Fruit fly (Drosophila melanogaster) whole organism, wandering third instar larva: Measurements from ENCODE around the gene Sfp26Ad.

Experiments
- Abd-B ChIP-seq: fragments of >200 bp; optimal IDR thresholded peaks from 2 replicates; lab custom pipeline; 2017; ENCODE audit warnings: missing biosample characterization, missing genetic modification characterization
- CG32264 ChIP-seq: fragments of 200-800 bp; sonication (Bioruptor generic); optimal IDR thresholded peaks from 2 replicates; lab custom pipeline; 2016; ENCODE audit warnings: missing biosample characterization, missing genetic modification characterization
- CG9705 ChIP-seq: fragments of 200-800 bp; sonication (Bioruptor generic); optimal IDR thresholded peaks from 2 replicates; lab custom pipeline; 2018; ENCODE audit warnings: missing biosample characterization, mild to moderate bottlenecking, missing genetic modification characterization
- CrebA ChIP-seq: fragments of 200-800 bp; sonication (Bioruptor generic); optimal IDR thresholded peaks from 2 replicates; lab custom pipeline; 2016; ENCODE audit warnings: missing biosample characterization, mild to moderate bottlenecking, missing genetic modification characterization, borderline replicate concordance
- Dfd ChIP-seq: fragments of >200 bp; optimal IDR thresholded peaks from 2 replicates; lab custom pipeline; 2017; ENCODE audit warnings: missing biosample characterization, missing genetic modification characterization
- Dif ChIP-seq: fragments of 200-275, 200-300 bp; sonication (Bioruptor generic); optimal IDR thresholded peaks from 2 replicates; lab custom pipeline; 2018; ENCODE audit warnings: missing biosample characterization, missing genetic modification characterization; ENCODE audit not compliant: partially characterized antibody
- GATAd ChIP-seq: sonication (Bioruptor generic); optimal IDR thresholded peaks from 2 replicates; lab custom pipeline; 2016; ENCODE audit warnings: missing biosample characterization, missing genetic modification characterization
- HLH106 ChIP-seq: fragments of 200-800 bp; optimal IDR thresholded peaks from 3 replicates; lab custom pipeline; 2019; ENCODE audit warnings: missing biosample characterization, mild to moderate bottlenecking, missing genetic modification characterization, moderate library complexity
- Hnf4 ChIP-seq: fragments of 200-800 bp; sonication (Bioruptor generic); optimal IDR thresholded peaks from 2 replicates; lab custom pipeline; 2016; ENCODE audit warnings: missing biosample characterization, mild to moderate bottlenecking, missing genetic modification characterization
- Hr78 ChIP-seq: fragments of >200 bp; optimal IDR thresholded peaks from 2 replicates; lab custom pipeline; 2017; ENCODE audit warnings: missing biosample characterization, missing genetic modification characterization
- Hr83 ChIP-seq: fragments of 200-300 bp; sonication (Bioruptor generic); optimal IDR thresholded peaks from 2 replicates; lab custom pipeline; 2016; ENCODE audit warnings: missing biosample characterization, mild to moderate bottlenecking, missing genetic modification characterization, moderate library complexity; ENCODE audit not compliant: poor library complexity, severe bottlenecking
- Jra ChIP-seq: sonication (Bioruptor generic); optimal IDR thresholded peaks from 2 replicates; lab custom pipeline; 2016; ENCODE audit warnings: missing biosample characterization, missing genetic modification characterization
- Mio ChIP-seq: sonication (Bioruptor generic); optimal IDR thresholded peaks from 2 replicates; lab custom pipeline; 2016; ENCODE audit warnings: missing biosample characterization, missing genetic modification characterization
- Myc ChIP-seq: fragments of >200 bp; optimal IDR thresholded peaks from 2 replicates; lab custom pipeline; 2017
- N ChIP-seq: fragments of >200 bp; optimal IDR thresholded peaks from 2 replicates; lab custom pipeline; 2018; ENCODE audit warnings: missing biosample characterization, missing external identifiers, missing genetic modification characterization
- OdsH ChIP-seq: fragments of 200-800 bp; sonication (Bioruptor generic); optimal IDR thresholded peaks from 2 replicates; lab custom pipeline; 2016; ENCODE audit warnings: missing biosample characterization, mild to moderate bottlenecking, missing genetic modification characterization
- Rel ChIP-seq, 2 experiments: fragments of 200-800 bp; sonication (Bioruptor generic) in 1 of 2; optimal IDR thresholded peaks; 2 replicates in 1 of 2; 3 replicates in 1 of 2; lab custom pipeline; 2016 to 2019; ENCODE audit warnings: mild to moderate bottlenecking in 2 of 2, missing biosample characterization in 2 of 2, missing genetic modification characterization in 2 of 2, moderate library complexity in 1 of 2
- Sp1 ChIP-seq: fragments of 200-800 bp; sonication (Bioruptor generic); optimal IDR thresholded peaks from 3 replicates; lab custom pipeline; 2019; ENCODE audit warnings: missing biosample characterization, mild to moderate bottlenecking, missing genetic modification characterization, moderate library complexity
- Vsx2 ChIP-seq: fragments of 200-300, 225-300 bp; sonication (Bioruptor generic); optimal IDR thresholded peaks from 2 replicates; lab custom pipeline; 2018; ENCODE audit warnings: missing biosample characterization, missing genetic modification characterization; ENCODE audit not compliant: partially characterized antibody
- br ChIP-seq: fragments of 200-800 bp; sonication (Bioruptor generic); optimal IDR thresholded peaks from 2 replicates; lab custom pipeline; 2016; ENCODE audit warnings: missing biosample characterization, missing genetic modification characterization
- brk ChIP-seq: fragments of 200-800 bp; sonication (Bioruptor generic); optimal IDR thresholded peaks from 2 replicates; lab custom pipeline; 2016; ENCODE audit warnings: missing biosample characterization, mild to moderate bottlenecking, missing genetic modification characterization
- dl ChIP-seq, 2 experiments: fragments of 175-275, 200-275 bp in 1 of 2; fragments of 200-275 bp in 1 of 2; sonication (Bioruptor generic); optimal IDR thresholded peaks; lab custom pipeline; 2018; ENCODE audit warnings: mild to moderate bottlenecking in 2 of 2, missing biosample characterization in 2 of 2, missing genetic modification characterization in 2 of 2, moderate library complexity in 2 of 2; ENCODE audit not compliant: partially characterized antibody in 2 of 2, insufficient read depth in 1 of 2
- dmrt93B ChIP-seq: fragments of 200-800 bp; sonication (Bioruptor generic); optimal IDR thresholded peaks from 2 replicates; lab custom pipeline; 2018; ENCODE audit warnings: missing biosample characterization, mild to moderate bottlenecking, missing genetic modification characterization
- dsf ChIP-seq: sonication (Bioruptor generic); optimal IDR thresholded peaks from 2 replicates; lab custom pipeline; 2016; ENCODE audit warnings: missing biosample characterization, missing genetic modification characterization, borderline replicate concordance
- ey ChIP-seq: fragments of 200-800 bp; sonication (Bioruptor generic); optimal IDR thresholded peaks from 2 replicates; lab custom pipeline; 2016; ENCODE audit warnings: missing biosample characterization, missing genetic modification characterization
- foxo ChIP-seq, 2 experiments: fragments of 200-800 bp; sonication (Bioruptor generic); optimal IDR thresholded peaks; 2 replicates in 1 of 2; 3 replicates in 1 of 2; lab custom pipeline; 2016 to 2017; ENCODE audit warnings: missing biosample characterization in 2 of 2, missing genetic modification characterization in 2 of 2
- fru ChIP-seq: fragments of 200-800 bp; sonication (Bioruptor generic); optimal IDR thresholded peaks from 3 replicates; lab custom pipeline; 2016; ENCODE audit warnings: missing biosample characterization, mild to moderate bottlenecking, missing genetic modification characterization
- h ChIP-seq: fragments of 200-800 bp; sonication (Bioruptor generic); optimal IDR thresholded peaks from 3 replicates; lab custom pipeline; 2016; ENCODE audit warnings: missing biosample characterization, mild to moderate bottlenecking, missing genetic modification characterization
- jim ChIP-seq: fragments of 175-275, 200-325 bp; sonication (Bioruptor generic); optimal IDR thresholded peaks from 2 replicates; lab custom pipeline; 2016; ENCODE audit warnings: missing biosample characterization, mild to moderate bottlenecking, missing genetic modification characterization
- lola ChIP-seq: fragments of >200 bp; optimal IDR thresholded peaks from 2 replicates; lab custom pipeline; 2017; ENCODE audit warnings: missing biosample characterization, missing genetic modification characterization
- pan ChIP-seq: fragments of >200 bp; optimal IDR thresholded peaks from 2 replicates; lab custom pipeline; 2017
- psq ChIP-seq: fragments of 200-800 bp; sonication (Bioruptor generic); optimal IDR thresholded peaks from 3 replicates; lab custom pipeline; 2017; ENCODE audit warnings: missing biosample characterization, mild to moderate bottlenecking, missing genetic modification characterization, moderate library complexity
- rgr ChIP-seq: fragments of 200-800 bp; sonication (Bioruptor generic); optimal IDR thresholded peaks from 3 replicates; lab custom pipeline; 2016; ENCODE audit warnings: missing biosample characterization, mild to moderate bottlenecking, missing genetic modification characterization
- sage ChIP-seq: fragments of 200-800 bp; sonication (Bioruptor generic); optimal IDR thresholded peaks from 2 replicates; lab custom pipeline; 2016; ENCODE audit warnings: missing biosample characterization, mild to moderate bottlenecking, missing genetic modification characterization
- sv ChIP-seq: fragments of 200-800 bp; sonication (Bioruptor generic); optimal IDR thresholded peaks from 3 replicates; lab custom pipeline; 2016; ENCODE audit warnings: missing biosample characterization, missing genetic modification characterization
- tai ChIP-seq: sonication (Bioruptor generic); optimal IDR thresholded peaks from 2 replicates; lab custom pipeline; 2016; ENCODE audit warnings: missing biosample characterization, missing genetic modification characterization
- usp ChIP-seq: fragments of >200 bp; optimal IDR thresholded peaks from 2 replicates; lab custom pipeline; 2017; ENCODE audit warnings: missing biosample characterization, missing genetic modification characterization
- woc ChIP-seq: sonication (Bioruptor generic); optimal IDR thresholded peaks from 2 replicates; lab custom pipeline; 2016; ENCODE audit warnings: missing biosample characterization, mild to moderate bottlenecking, missing genetic modification characterization

Gene Sfp26Ad

dm6 chr2L:5972005-5972404 is 28.9 kb upstream of the Sfp26Ad start:
- peak; percentile 39 for TF ChIP-seq Jra (GFP tag; lab: Kevin White, UChicago)
- no peak for TF ChIP-seq CG9705
- peak; percentile 62 for TF ChIP-seq woc (GFP tag; lab: Kevin White, UChicago)
- no peak for TF ChIP-seq jim
- peak; percentile 46 for TF ChIP-seq CG32264
- TF ChIP-seq HLH106 (tag; lab: Kevin White, UChicago): peak; percentile 60
- TF ChIP-seq Abd-B (GFP tag; lab: Kevin White, UChicago): no peak
- TF ChIP-seq dsf (GFP tag; lab: Kevin White, UChicago): peak; percentile 31
- no peak for TF ChIP-seq dl (GFP tag; optimal IDR thresholded peaks at IDR 0.05; lab: Kevin White, UChicago; ENCODE audit: insufficient read depth in 1 of 2, partially characterized antibody in 2 of 2)
- TF ChIP-seq sage (GFP tag; lab: Kevin White, UChicago): no peak
- TF ChIP-seq Vsx2 (GFP tag; lab: Kevin White, UChicago): no peak
- TF ChIP-seq Hr78: no peak
- TF ChIP-seq Hnf4 (GFP tag; lab: Kevin White, UChicago): peak; percentile 60
- no peak for TF ChIP-seq Rel (GFP tag; optimal IDR thresholded peaks at IDR 0.05; lab: Kevin White, UChicago)
- no peak for TF ChIP-seq Rel (tag; optimal IDR thresholded peaks at IDR 0.05; lab: Kevin White, UChicago)
- no peak for TF ChIP-seq brk (GFP tag; lab: Kevin White, UChicago)
- peak; percentile 54 for TF ChIP-seq CrebA
- TF ChIP-seq ey (GFP tag; lab: Kevin White, UChicago): peak; percentile 67
- TF ChIP-seq lola: no peak
- TF ChIP-seq h (GFP tag; lab: Kevin White, UChicago): peak; percentile 80
- TF ChIP-seq Dfd: no peak
- TF ChIP-seq pan: no peak
- peak; percentile 61 for TF ChIP-seq fru (GFP tag; lab: Kevin White, UChicago)
- TF ChIP-seq tai (GFP tag; lab: Kevin White, UChicago): no peak
- peak; percentile 9 for TF ChIP-seq sv (GFP tag; lab: Kevin White, UChicago)
- TF ChIP-seq dmrt93B (GFP tag; lab: Kevin White, UChicago): peak; percentile 17
- TF ChIP-seq GATAd (GFP tag; lab: Kevin White, UChicago): no peak
- TF ChIP-seq rgr (GFP tag; lab: Kevin White, UChicago): peak; percentile 68
- TF ChIP-seq Myc: no peak
- TF ChIP-seq OdsH (GFP tag; lab: Kevin White, UChicago): peak; percentile 65
- no peak for TF ChIP-seq usp (GFP tag; lab: Kevin White, UChicago)
- no peak for TF ChIP-seq foxo (GFP tag; optimal IDR thresholded peaks at IDR 0.05; lab: Kevin White, UChicago)
- no peak for TF ChIP-seq N (GFP tag; lab: Kevin White, UChicago)
- TF ChIP-seq Sp1 (GFP tag; lab: Kevin White, UChicago): peak; percentile 59
- peak; percentile 58 for TF ChIP-seq psq
- TF ChIP-seq br (GFP tag; lab: Kevin White, UChicago): peak; percentile 73
- TF ChIP-seq Mio (GFP tag; lab: Kevin White, UChicago): no peak
- no peak for TF ChIP-seq Dif
- no peak for TF ChIP-seq Hr83

- TF ChIP-seq Mio (GFP tag; lab: Kevin White, UChicago) (no peak), pan (no peak), CG32264 (no peak), OdsH (GFP tag; lab: Kevin White, UChicago) (no peak), foxo (GFP tag; optimal IDR thresholded peaks at IDR 0.05; lab: Kevin White, UChicago) (no peak), dsf (GFP tag; lab: Kevin White, UChicago) (no peak), sv (GFP tag; lab: Kevin White, UChicago) (no peak), CG9705 (no peak), h (GFP tag; lab: Kevin White, UChicago) (peak; percentile 39), br (GFP tag; lab: Kevin White, UChicago) (no peak), Sp1 (GFP tag; lab: Kevin White, UChicago) (no peak), brk (GFP tag; lab: Kevin White, UChicago) (peak; percentile 51), Rel (GFP tag; optimal IDR thresholded peaks at IDR 0.05; lab: Kevin White, UChicago) (no peak), Rel (tag; optimal IDR thresholded peaks at IDR 0.05; lab: Kevin White, UChicago) (peak; percentile 33), sage (GFP tag; lab: Kevin White, UChicago) (no peak), usp (GFP tag; lab: Kevin White, UChicago) (no peak), psq (no peak), Dfd (no peak), GATAd (GFP tag; lab: Kevin White, UChicago) (no peak), ey (GFP tag; lab: Kevin White, UChicago) (no peak), Vsx2 (GFP tag; lab: Kevin White, UChicago) (no peak), lola (no peak), dmrt93B (GFP tag; lab: Kevin White, UChicago) (no peak), jim (no peak), tai (GFP tag; lab: Kevin White, UChicago) (no peak), Jra (GFP tag; lab: Kevin White, UChicago) (no peak)
These were observed 28.1 kb upstream of the Sfp26Ad start for dm6 chr2L:5971093-5971808.
